Fruit fly (Drosophila melanogaster) whole organism, pupa: ENCODE measurements around the gene FoxL1.
A peak's percentile ranks its signal among the peaks of the same experiment; 100 is the strongest.

Source experiments
- CG10348 ChIP-seq: fragments of 200-800 bp; sonication (Bioruptor generic); IDR thresholded peaks from 2 replicates; pipeline ENCODE4 v1.3.6; 2022; ENCODE audit warnings: missing biosample characterization, missing genetic modification characterization
- CG12605 ChIP-seq: fragments of 200-800 bp; sonication (Bioruptor generic); IDR thresholded peaks from 2 replicates; pipeline ENCODE4 v1.3.6; 2022; ENCODE audit warnings: missing biosample characterization, missing genetic modification characterization
- CG13204 ChIP-seq: fragments of 200-800 bp; sonication (Bioruptor generic); optimal IDR thresholded peaks from 2 replicates; lab custom pipeline; 2018; ENCODE audit warnings: missing biosample characterization, mild to moderate bottlenecking, missing genetic modification characterization, moderate library complexity
- CG14655 ChIP-seq: fragments of 200-800 bp; sonication (Bioruptor generic); optimal IDR thresholded peaks from 3 replicates; lab custom pipeline; 2017; ENCODE audit warnings: mild to moderate bottlenecking, missing biosample characterization, missing genetic modification reagents, missing genetic modification characterization
- CG15710 ChIP-seq: fragments of 200-800 bp; sonication (Bioruptor generic); optimal IDR thresholded peaks from 2 replicates; lab custom pipeline; 2018; ENCODE audit warnings: missing biosample characterization, mild to moderate bottlenecking, missing genetic modification characterization, moderate library complexity
- CG17806 ChIP-seq: fragments of 200-800 bp; sonication (Bioruptor generic); optimal IDR thresholded peaks from 2 replicates; lab custom pipeline; 2018; ENCODE audit warnings: missing biosample characterization, mild to moderate bottlenecking, missing genetic modification characterization, moderate library complexity
- CG32121 ChIP-seq: fragments of 200-800 bp; sonication (Bioruptor generic); IDR thresholded peaks from 2 replicates; pipeline ENCODE4 v1.3.6; 2022; ENCODE audit warnings: missing biosample characterization, missing genetic modification characterization
- CG34367 ChIP-seq: fragments of 200-800 bp; sonication (Bioruptor generic); optimal IDR thresholded peaks from 2 replicates; lab custom pipeline; 2018; ENCODE audit warnings: missing biosample characterization, mild to moderate bottlenecking, missing genetic modification characterization
- CG4496 ChIP-seq: fragments of 200-800 bp; sonication (Bioruptor generic); IDR thresholded peaks from 3 replicates; pipeline ENCODE4 v1.3.6; 2022; ENCODE audit warnings: missing biosample characterization, missing genetic modification characterization
- CG8159 ChIP-seq: fragments of 200-800 bp; sonication (Bioruptor generic); optimal IDR thresholded peaks from 3 replicates; lab custom pipeline; 2018; ENCODE audit warnings: missing biosample characterization, mild to moderate bottlenecking, missing genetic modification characterization, moderate library complexity
- CG8301 ChIP-seq: fragments of 200-800 bp; sonication (Bioruptor generic); optimal IDR thresholded peaks from 2 replicates; lab custom pipeline; 2018; ENCODE audit warnings: missing biosample characterization, mild to moderate bottlenecking, missing genetic modification characterization
- CG9948 ChIP-seq: fragments of 200-800 bp; sonication (Bioruptor generic); optimal IDR thresholded peaks from 2 replicates; lab custom pipeline; 2018; ENCODE audit warnings: missing biosample characterization, mild to moderate bottlenecking, missing genetic modification characterization, moderate library complexity
- D1 ChIP-seq: fragments of 200-800 bp; sonication (Bioruptor generic); optimal IDR thresholded peaks from 2 replicates; lab custom pipeline; 2018; ENCODE audit warnings: missing biosample characterization, mild to moderate bottlenecking, missing genetic modification characterization, moderate library complexity
- EcR ChIP-seq: fragments of 200-800 bp; sonication (Bioruptor generic); optimal IDR thresholded peaks from 3 replicates; lab custom pipeline; 2019; ENCODE audit warnings: missing biosample characterization, missing genetic modification characterization, mild to moderate bottlenecking, moderate library complexity, missing genetic modification reagents
- Ets98B ChIP-seq: fragments of 200-800 bp; sonication (Bioruptor generic); IDR thresholded peaks from 2 replicates; pipeline ENCODE4 v1.3.6; 2022; ENCODE audit warnings: missing biosample characterization, missing genetic modification characterization
- Pif1A ChIP-seq: fragments of 200-800 bp; sonication (Bioruptor generic); optimal IDR thresholded peaks from 3 replicates; lab custom pipeline; 2016; ENCODE audit warnings: missing biosample characterization, missing genetic modification characterization
- Pif1B ChIP-seq: fragments of 200-800 bp; sonication (Bioruptor generic); optimal IDR thresholded peaks from 3 replicates; lab custom pipeline; 2016; ENCODE audit warnings: missing biosample characterization, missing genetic modification characterization
- Snoo ChIP-seq: fragments of 200-800 bp; sonication (Bioruptor generic); optimal IDR thresholded peaks from 3 replicates; lab custom pipeline; 2017; ENCODE audit warnings: missing biosample characterization, mild to moderate bottlenecking, missing genetic modification characterization, inconsistent platforms
- fd96Ca ChIP-seq: fragments of 200-800 bp; sonication (Bioruptor generic); IDR thresholded peaks from 3 replicates; pipeline ENCODE4 v1.3.6; 2022; ENCODE audit warnings: missing biosample characterization, missing genetic modification characterization
- gl ChIP-seq: fragments of 200-800 bp; sonication (Bioruptor generic); optimal IDR thresholded peaks from 2 replicates; lab custom pipeline; 2018; ENCODE audit warnings: missing biosample characterization, mild to moderate bottlenecking, missing genetic modification characterization
- rn ChIP-seq: fragments of 200-800 bp; sonication (Bioruptor generic); IDR thresholded peaks from 2 replicates; pipeline ENCODE4 v1.3.6; 2022; ENCODE audit warnings: missing biosample characterization, missing genetic modification characterization

Gene FoxL1

dm6 chr3L:4049082-4049481, 30.4 kb downstream of the FoxL1 start:
- TF ChIP-seq EcR (GFP tag; lab: Kevin White, UChicago) = no peak
- TF ChIP-seq CG10348 = no peak
- no peak for TF ChIP-seq CG8301 (tag; lab: Kevin White, UChicago)
- TF ChIP-seq rn (GFP tag; lab: Robert Waterston, UW) = no peak
- TF ChIP-seq CG17806 (tag; lab: Kevin White, UChicago) = no peak
- no peak for TF ChIP-seq fd96Ca
- TF ChIP-seq Pif1B (GFP tag; lab: Kevin White, UChicago) = no peak
- TF ChIP-seq Pif1A = no peak

DNA sequence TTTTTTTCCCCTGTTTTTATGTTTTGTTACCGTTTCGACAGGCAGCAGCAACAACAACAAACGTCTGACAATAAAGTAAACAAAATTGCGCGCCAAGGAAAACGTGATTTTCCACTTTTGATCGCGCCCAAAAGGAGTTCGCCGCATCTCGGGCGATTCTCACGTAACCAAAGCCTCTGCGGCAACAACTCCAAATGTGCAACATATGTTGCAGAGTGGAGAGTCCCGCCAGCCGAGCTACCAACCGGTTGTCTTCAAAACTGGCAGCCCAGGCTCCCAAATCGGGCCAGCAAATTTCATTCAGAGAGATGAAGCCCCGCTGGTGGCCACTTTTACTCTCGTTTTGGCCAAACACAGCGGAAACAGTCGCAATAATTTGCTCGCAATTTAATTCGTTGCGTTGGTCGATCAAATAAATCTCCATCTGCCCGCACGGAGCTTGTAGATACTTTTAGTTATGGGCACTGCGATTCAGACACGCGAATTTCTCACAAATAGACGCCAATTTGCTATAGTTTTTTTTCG, 36.8 kb downstream of the FoxL1 start:
- no peak for TF ChIP-seq CG10348
- TF ChIP-seq fd96Ca = 0 out of 3 replicates have a peak, but pooled peaks have one; percentile 38

dm6 chr3L:4056812-4057211, 38.1 kb downstream of the FoxL1 start:
- TF ChIP-seq CG9948 (no peak), CG34367 (tag; lab: Kevin White, UChicago) (no peak), Pif1B (GFP tag; lab: Kevin White, UChicago) (no peak), CG4496 (GFP tag; lab: Robert Waterston, UW) (peak; percentile 24; the same call in 1 of the 3 replicates), fd96Ca (peak; percentile 52; the same call in 1 of the 3 replicates), rn (GFP tag; lab: Robert Waterston, UW) (no peak), CG12605 (GFP tag; lab: Robert Waterston, UW) (no peak), Ets98B (peak; percentile 35)

DNA sequence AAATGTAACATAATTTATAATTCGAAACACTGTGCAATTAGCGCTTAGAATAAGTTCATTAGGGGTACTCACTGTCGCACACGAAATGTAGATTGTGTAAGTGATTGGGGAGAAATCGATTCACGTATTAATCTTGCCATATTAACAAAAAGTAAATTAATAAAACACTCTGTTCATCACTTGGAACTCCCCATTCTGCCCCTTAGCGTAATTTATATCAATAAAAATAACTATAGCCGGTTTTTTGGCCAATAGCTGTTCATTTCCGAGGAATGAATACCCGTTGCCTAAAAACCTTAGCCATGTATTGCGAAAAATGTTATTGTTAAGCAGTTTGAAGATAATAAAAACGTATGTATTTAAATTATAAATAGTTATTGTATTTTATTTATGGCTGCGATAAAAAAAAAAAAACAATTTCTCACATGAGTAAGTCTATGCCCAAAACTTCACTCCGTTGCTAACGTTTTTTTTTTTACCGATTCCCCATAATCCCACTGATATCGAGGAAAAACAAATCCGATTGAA, 40.7 kb downstream of the FoxL1 start, which contains the start of gene Ugt305A1:
TSS of gene Ugt305A1 (plus strand) at position 478 of the 528 bp plus-strand sequence.
- TF ChIP-seq rn (GFP tag; lab: Robert Waterston, UW) (no peak), CG8301 (tag; lab: Kevin White, UChicago) (no peak), CG17806 (tag; lab: Kevin White, UChicago) (no peak), CG8159 (tag; lab: Kevin White, UChicago) (no peak), CG13204 (no peak), CG12605 (GFP tag; lab: Robert Waterston, UW) (no peak), CG34367 (tag; lab: Kevin White, UChicago) (no peak), Pif1A (no peak), fd96Ca (no peak), CG9948 (no peak), Pif1B (GFP tag; lab: Kevin White, UChicago) (no peak), CG4496 (GFP tag; lab: Robert Waterston, UW) (no peak), CG14655 (GFP tag; lab: Kevin White, UChicago) (no peak), CG15710 (tag; lab: Kevin White, UChicago) (no peak)
- TF ChIP-seq, all 21 proteins: peak for 0

- TF ChIP-seq CG8301 (tag; lab: Kevin White, UChicago) = no peak
- TF ChIP-seq Snoo (tag; lab: Kevin White, UChicago) = no peak
- no peak for TF ChIP-seq CG32121 (GFP tag; lab: Robert Waterston, UW)
- TF ChIP-seq D1 (tag; lab: Kevin White, UChicago) = no peak
- TF ChIP-seq Ets98B = no peak
- TF ChIP-seq CG17806 (tag; lab: Kevin White, UChicago) = no peak
- TF ChIP-seq CG9948 = no peak
- TF ChIP-seq CG12605 (GFP tag; lab: Robert Waterston, UW) = no peak
- no peak for TF ChIP-seq gl (tag; lab: Kevin White, UChicago)
- no peak for TF ChIP-seq CG13204
- TF ChIP-seq CG8159 (tag; lab: Kevin White, UChicago) = no peak
Observed at dm6 chr3L:4061921-4062474, 43.3 kb downstream of the FoxL1 start, which contains the start of gene dib. Gene dib, plus strand, starts transcription at chr3L:4062292.

dm6 chr3L:4068368-4068767, 49.7 kb downstream of the FoxL1 start:
- TF ChIP-seq CG8301 (tag; lab: Kevin White, UChicago) (no peak), CG8159 (tag; lab: Kevin White, UChicago) (no peak), fd96Ca (peak; percentile 56; the same call in 2 of the 3 replicates), Ets98B (peak; percentile 42), EcR (GFP tag; lab: Kevin White, UChicago) (no peak), Snoo (tag; lab: Kevin White, UChicago) (no peak), CG12605 (GFP tag; lab: Robert Waterston, UW) (peak; percentile 62), gl (tag; lab: Kevin White, UChicago) (no peak), CG32121 (GFP tag; lab: Robert Waterston, UW) (peak; percentile 64), CG4496 (GFP tag; lab: Robert Waterston, UW) (peak; percentile 43; the same call in 1 of the 3 replicates)

DNA sequence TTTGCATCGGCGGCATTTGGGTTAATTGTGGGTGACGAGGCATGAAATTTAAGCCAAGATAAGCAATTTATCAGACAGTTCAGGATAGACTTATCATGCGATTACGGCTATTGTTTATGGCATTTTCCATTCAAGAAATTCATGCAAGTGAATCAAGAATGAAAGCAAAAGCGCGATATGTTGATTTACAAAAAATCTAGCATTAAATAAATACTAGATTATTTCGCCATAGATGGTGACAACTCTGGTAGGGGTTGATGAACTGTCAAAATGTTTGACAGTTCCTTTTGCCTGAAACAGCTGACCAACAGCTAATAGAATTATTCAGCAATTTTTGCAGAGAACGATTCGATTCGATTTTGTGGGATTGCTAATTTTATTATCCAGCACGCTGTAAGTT, 50.4 kb downstream of the FoxL1 start, which contains the start of gene CG32259:
TSS of gene CG32259 (plus strand) at position 301 of the 400 bp plus-strand sequence.
- no peak for TF ChIP-seq CG8159 (tag; lab: Kevin White, UChicago)
- TF ChIP-seq CG13204 = no peak
- TF ChIP-seq D1 (tag; lab: Kevin White, UChicago) = no peak
- no peak for TF ChIP-seq CG17806 (tag; lab: Kevin White, UChicago)
- TF ChIP-seq EcR (GFP tag; lab: Kevin White, UChicago) = no peak
- no peak for TF ChIP-seq CG4496 (GFP tag; lab: Robert Waterston, UW)
- TF ChIP-seq CG12605 (GFP tag; lab: Robert Waterston, UW) = no peak
- no peak for TF ChIP-seq CG14655 (GFP tag; lab: Kevin White, UChicago)
- TF ChIP-seq CG34367 (tag; lab: Kevin White, UChicago) = no peak
